3 fruit fly cellular contexts compared by ENCODE assay signal in genomic region chr3L:11534391-11535246, dm6.
TF ChIP-seq lines count a peak whose summit lies in the region.

No protein-coding gene starts in this region.

TF ChIP-seq in whole organism, embryonic, 481 proteins besides CTCF, POLR2A, EP300 and RAD21 (continued from another document and continues in another):
- no peak for TF ChIP-seq NC2β (GFP tag; optimal IDR thresholded peaks at IDR 0.05; lab: Kevin White, UChicago)
- TF ChIP-seq Spps (tag; optimal IDR thresholded peaks at IDR 0.05; lab: Kevin White, UChicago) = no peak
- TF ChIP-seq CG2712 (tag; optimal IDR thresholded peaks at IDR 0.05; lab: Kevin White, UChicago) = peak; percentile 4
- TF ChIP-seq CG43689 (GFP tag; IDR thresholded peaks at IDR 0.05; lab: Robert Waterston, UW) = no peak
- TF ChIP-seq CG4707 (GFP tag; optimal IDR thresholded peaks at IDR 0.05; lab: Kevin White, UChicago) = no peak
- no peak for TF ChIP-seq Abd-B (GFP tag; optimal IDR thresholded peaks at IDR 0.05; lab: Kevin White, UChicago)
- no peak for TF ChIP-seq CG15696 (tag; optimal IDR thresholded peaks at IDR 0.05; lab: Kevin White, UChicago)
- no peak for TF ChIP-seq CG3407 (GFP tag; optimal IDR thresholded peaks at IDR 0.05; lab: Kevin White, UChicago)
- TF ChIP-seq esg (GFP tag; conservative IDR thresholded peaks at IDR 0.05; lab: Robert Waterston, UW) = 0 out of 2 replicates have a peak, but pooled peaks have one; percentile 13
- TF ChIP-seq D19A (tag; optimal IDR thresholded peaks at IDR 0.05; lab: Kevin White, UChicago) = no peak
- TF ChIP-seq Med (GFP tag; lab: Kevin White, UChicago) = peak; percentile 78
- peak; percentile 16 for TF ChIP-seq Dek (tag; optimal IDR thresholded peaks at IDR 0.05; lab: Kevin White, UChicago)
- TF ChIP-seq onecut (GFP tag; IDR thresholded peaks at IDR 0.05; lab: Robert Waterston, UW) = no peak
- TF ChIP-seq Dfd (GFP tag; optimal IDR thresholded peaks at IDR 0.05; lab: Kevin White, UChicago) = no peak
- no peak for TF ChIP-seq klu (GFP tag; IDR thresholded peaks at IDR 0.05; lab: Robert Waterston, UW)
- TF ChIP-seq otp (GFP tag; IDR thresholded peaks at IDR 0.05; lab: Robert Waterston, UW) = no peak
- no peak for TF ChIP-seq pfk (GFP tag; optimal IDR thresholded peaks at IDR 0.05; lab: Kevin White, UChicago)
- no peak for TF ChIP-seq Sin3A (optimal IDR thresholded peaks at IDR 0.05; lab: Kevin White, UChicago)
- 0 out of 3 replicates have a peak, but pooled peaks have one; percentile 9 for TF ChIP-seq Doc3 (GFP tag; IDR thresholded peaks at IDR 0.05; lab: Robert Waterston, UW; ENCODE audit: partially characterized antibody)
- TF ChIP-seq kni (GFP tag; optimal IDR thresholded peaks at IDR 0.05; lab: Kevin White, UChicago) = no peak
- TF ChIP-seq pnt (GFP tag; optimal IDR thresholded peaks at IDR 0.05; lab: Kevin White, UChicago) = no peak
- TF ChIP-seq Trl (optimal IDR thresholded peaks at IDR 0.05; lab: Kevin White, UChicago) = peak; percentile 75 to 87
- TF ChIP-seq Trl (GFP tag; optimal IDR thresholded peaks at IDR 0.05; lab: Kevin White, UChicago) = no peak
- TF ChIP-seq sug (tag; optimal IDR thresholded peaks at IDR 0.05; lab: Kevin White, UChicago) = no peak
- no peak for TF ChIP-seq Dip3 (GFP tag; optimal IDR thresholded peaks at IDR 0.05; lab: Kevin White, UChicago)
- TF ChIP-seq Myb (GFP tag; optimal IDR thresholded peaks at IDR 0.05; lab: Kevin White, UChicago) = no peak
- TF ChIP-seq lbe (GFP tag; optimal IDR thresholded peaks at IDR 0.05; lab: Kevin White, UChicago) = no peak
- peak; percentile 55 for TF ChIP-seq Sox102F (GFP tag; optimal IDR thresholded peaks at IDR 0.05; lab: Kevin White, UChicago)
- TF ChIP-seq crol (GFP tag; IDR thresholded peaks at IDR 0.05; lab: Robert Waterston, UW) = 0 out of 2 replicates have a peak, but pooled peaks have one; percentile 11
- no peak for TF ChIP-seq Scr (GFP tag; IDR thresholded peaks at IDR 0.05; lab: Robert Waterston, UW; ENCODE audit: partially characterized antibody)
- no peak for TF ChIP-seq pzg (GFP tag; optimal IDR thresholded peaks at IDR 0.05; lab: Kevin White, UChicago)
- no peak for TF ChIP-seq CG8281 (tag; optimal IDR thresholded peaks at IDR 0.05; lab: Kevin White, UChicago)
- TF ChIP-seq da (GFP tag; optimal IDR thresholded peaks at IDR 0.05; lab: Kevin White, UChicago) = no peak
- no peak for TF ChIP-seq CG12071 (GFP tag; optimal IDR thresholded peaks at IDR 0.05; lab: Kevin White, UChicago)
- TF ChIP-seq CG33213 (GFP tag; optimal IDR thresholded peaks at IDR 0.05; lab: Kevin White, UChicago) = no peak
- TF ChIP-seq crp (GFP tag; optimal IDR thresholded peaks at IDR 0.05; lab: Kevin White, UChicago) = peak in 1 of 2 experiments; percentile 80
- TF ChIP-seq ab (GFP tag; optimal IDR thresholded peaks at IDR 0.05; lab: Kevin White, UChicago) = no peak
- TF ChIP-seq CG17359 (tag; optimal IDR thresholded peaks at IDR 0.05; lab: Kevin White, UChicago) = peak; percentile 11
- TF ChIP-seq Fer3 (tag; optimal IDR thresholded peaks at IDR 0.05; lab: Kevin White, UChicago) = no peak
- TF ChIP-seq CG11560 (tag; IDR thresholded peaks at IDR 0.05; lab: Robert Waterston, UW) = no peak
- no peak for TF ChIP-seq gfzf (GFP tag; optimal IDR thresholded peaks at IDR 0.05; lab: Kevin White, UChicago)
- no peak for TF ChIP-seq zfh2 (GFP tag; optimal IDR thresholded peaks at IDR 0.05; lab: Kevin White, UChicago)
- peak; percentile 83 for TF ChIP-seq CG1832 (GFP tag; optimal IDR thresholded peaks at IDR 0.05; lab: Kevin White, UChicago)
- no peak for TF ChIP-seq CG2129 (GFP tag; IDR thresholded peaks at IDR 0.05; lab: Robert Waterston, UW; ENCODE audit: partially characterized antibody)
- no peak for TF ChIP-seq CG7963 (GFP tag; IDR thresholded peaks at IDR 0.05; lab: Robert Waterston, UW; ENCODE audit: partially characterized antibody)

TF ChIP-seq in whole organism, prepupa, 60 proteins besides CTCF, POLR2A, EP300 and RAD21 (continued from another document):
- TF ChIP-seq net (GFP tag; optimal IDR thresholded peaks at IDR 0.05; lab: Kevin White, UChicago) (no peak), acj6 (GFP tag; optimal IDR thresholded peaks at IDR 0.05; lab: Kevin White, UChicago) (peak; percentile 15), Gug (GFP tag; IDR thresholded peaks at IDR 0.05; lab: Robert Waterston, UW) (no peak), Sox102F (GFP tag; optimal IDR thresholded peaks at IDR 0.05; lab: Kevin White, UChicago) (no peak), Eip78C (GFP tag; lab: Kevin White, UChicago) (no peak), vri (GFP tag; optimal IDR thresholded peaks at IDR 0.05; lab: Kevin White, UChicago) (peak; percentile 49), Ets21C (GFP tag; optimal IDR thresholded peaks at IDR 0.05; lab: Kevin White, UChicago) (no peak), lz (GFP tag; optimal IDR thresholded peaks at IDR 0.05; lab: Kevin White, UChicago) (no peak), CG11294 (GFP tag; IDR thresholded peaks at IDR 0.05; lab: Robert Waterston, UW) (peak; percentile 57), dsx (GFP tag; optimal IDR thresholded peaks at IDR 0.05; lab: Kevin White, UChicago; ENCODE audit: poor library complexity, severe bottlenecking) (no peak), CG6163 (GFP tag; IDR thresholded peaks at IDR 0.05; lab: Robert Waterston, UW) (peak; percentile 64), fd59A (GFP tag; optimal IDR thresholded peaks at IDR 0.05; lab: Kevin White, UChicago) (no peak), CG1621 (tag; optimal IDR thresholded peaks at IDR 0.05; lab: Kevin White, UChicago) (no peak), CG3032 (tag; optimal IDR thresholded peaks at IDR 0.05; lab: Kevin White, UChicago) (no peak), CG10631 (GFP tag; optimal IDR thresholded peaks at IDR 0.05; lab: Kevin White, UChicago) (no peak), OdsH (GFP tag; optimal IDR thresholded peaks at IDR 0.05; lab: Kevin White, UChicago) (peak; percentile 7), CG16779 (tag; optimal IDR thresholded peaks at IDR 0.05; lab: Kevin White, UChicago) (no peak), fd85E (GFP tag; optimal IDR thresholded peaks at IDR 0.05; lab: Kevin White, UChicago) (no peak), CG6792 (GFP tag; optimal IDR thresholded peaks at IDR 0.05; lab: Kevin White, UChicago) (no peak), Blimp-1 (GFP tag; optimal IDR thresholded peaks at IDR 0.05; lab: Kevin White, UChicago) (no peak), CG4318 (GFP tag; optimal IDR thresholded peaks at IDR 0.05; lab: Kevin White, UChicago) (no peak), CG3919 (GFP tag; optimal IDR thresholded peaks at IDR 0.05; lab: Kevin White, UChicago) (no peak), pdm3 (GFP tag; optimal IDR thresholded peaks at IDR 0.05; lab: Kevin White, UChicago) (peak; percentile 7), CG6808 (GFP tag; optimal IDR thresholded peaks at IDR 0.05; lab: Kevin White, UChicago) (no peak), Hr38 (GFP tag; optimal IDR thresholded peaks at IDR 0.05; lab: Kevin White, UChicago) (no peak), Sox15 (GFP tag; optimal IDR thresholded peaks at IDR 0.05; lab: Kevin White, UChicago) (no peak), Lpt (GFP tag; optimal IDR thresholded peaks at IDR 0.05; lab: Kevin White, UChicago) (no peak), eg (GFP tag; IDR thresholded peaks at IDR 0.05; lab: Robert Waterston, UW) (peak; percentile 73), CG6854 (GFP tag; optimal IDR thresholded peaks at IDR 0.05; lab: Kevin White, UChicago) (no peak), Hr4 (GFP tag; optimal IDR thresholded peaks at IDR 0.05; lab: Kevin White, UChicago) (peak; percentile 16), CG7368 (GFP tag; optimal IDR thresholded peaks at IDR 0.05; lab: Kevin White, UChicago) (no peak), esn (GFP tag; optimal IDR thresholded peaks at IDR 0.05; lab: Kevin White, UChicago) (no peak), CG11762 (GFP tag; optimal IDR thresholded peaks at IDR 0.05; lab: Kevin White, UChicago; ENCODE audit: insufficient read depth) (no peak), Eip93F (GFP tag; optimal IDR thresholded peaks at IDR 0.05; lab: Kevin White, UChicago) (no peak), CG8319 (GFP tag; optimal IDR thresholded peaks at IDR 0.05; lab: Kevin White, UChicago) (no peak), CG34406 (GFP tag; optimal IDR thresholded peaks at IDR 0.05; lab: Kevin White, UChicago) (no peak), CG6276 (GFP tag; optimal IDR thresholded peaks at IDR 0.05; lab: Kevin White, UChicago) (peak; percentile 19)
TF ChIP-seq in whole organism, prepupa: peak in this region for 15.

TF ChIP-seq in whole organism, wandering third instar larva, 38 proteins besides CTCF, POLR2A, EP300 and RAD21 (continued from another document):
- no peak for TF ChIP-seq pan (optimal IDR thresholded peaks at IDR 0.05; lab: Kevin White, UChicago)
- TF ChIP-seq Rel (GFP tag; optimal IDR thresholded peaks at IDR 0.05; lab: Kevin White, UChicago) = no peak
- peak; percentile 34 for TF ChIP-seq Rel (tag; optimal IDR thresholded peaks at IDR 0.05; lab: Kevin White, UChicago)
- no peak for TF ChIP-seq br (GFP tag; optimal IDR thresholded peaks at IDR 0.05; lab: Kevin White, UChicago)
